Worm (Caenorhabditis elegans) whole organism, L3 larva: ENCODE measurements around the gene C50H2.13.

ENCODE experiments used
- ZK546.5 ChIP-seq: sonication (generic microtip); optimal IDR thresholded peaks from 2 replicates; lab custom pipeline; 2017; ENCODE audit warnings: missing biosample characterization, missing genetic modification characterization
- ama-1 ChIP-seq: fragments of 150-350 bp; optimal IDR thresholded peaks from 2 replicates; lab custom pipeline; 2018
- ceh-28 ChIP-seq: fragments of 150-350 bp; optimal IDR thresholded peaks from 2 replicates; lab custom pipeline; 2014; ENCODE audit warnings: missing biosample characterization, missing genetic modification reagents, missing genetic modification characterization
- ceh-82 ChIP-seq: fragments of 150-350 bp; optimal IDR thresholded peaks from 2 replicates; lab custom pipeline; 2014; ENCODE audit warnings: missing biosample characterization, missing genetic modification characterization
- ceh-9 ChIP-seq: sonication (generic microtip); optimal IDR thresholded peaks from 2 replicates; lab custom pipeline; 2018; ENCODE audit warnings: missing biosample characterization, missing genetic modification characterization
- daf-12 ChIP-seq: fragments of 150-350 bp; optimal IDR thresholded peaks from 2 replicates; lab custom pipeline; 2014; ENCODE audit warnings: missing biosample characterization, missing genetic modification reagents, missing genetic modification characterization
- egl-27 ChIP-seq: sonication (generic microtip); optimal IDR thresholded peaks from 4 replicates; lab custom pipeline; 2017; ENCODE audit warnings: missing biosample characterization, missing genetic modification reagents, missing genetic modification characterization
- elt-1 ChIP-seq: fragments of 150-350 bp; optimal IDR thresholded peaks from 2 replicates; lab custom pipeline; 2014; ENCODE audit warnings: missing biosample characterization, missing genetic modification characterization
- elt-2 ChIP-seq: sonication (generic microtip); optimal IDR thresholded peaks from 2 replicates; lab custom pipeline; 2016; ENCODE audit warnings: missing genetic modification reagents, mild to moderate bottlenecking, missing genetic modification characterization, missing compliant biosample characterization
- elt-3 ChIP-seq, 3 experiments: fragments of 150-350 bp in 1 of 3; sonication (generic microtip) in 2 of 3; optimal IDR thresholded peaks; 2 replicates in 2 of 3; 4 replicates in 1 of 3; lab custom pipeline; 2014 to 2017; ENCODE audit warnings: missing biosample characterization in 3 of 3, missing genetic modification characterization in 3 of 3
- eor-1 ChIP-seq, 2 experiments: fragments of 150-350 bp; optimal IDR thresholded peaks; 2 replicates each; lab custom pipeline; 2014 to 2018; ENCODE audit warnings: missing biosample characterization in 2 of 2, missing genetic modification characterization in 2 of 2
- fkh-10 ChIP-seq: sonication (generic microtip); optimal IDR thresholded peaks from 2 replicates; lab custom pipeline; 2017; ENCODE audit warnings: missing biosample characterization, missing genetic modification reagents, missing genetic modification characterization
- fos-1 ChIP-seq: fragments of 150-350 bp; optimal IDR thresholded peaks from 2 replicates; lab custom pipeline; 2014; ENCODE audit warnings: missing biosample characterization, missing genetic modification characterization
- hmg-11 ChIP-seq: sonication (generic microtip); optimal IDR thresholded peaks from 2 replicates; lab custom pipeline; 2016; ENCODE audit warnings: missing genetic modification characterization, missing compliant biosample characterization
- jun-1 ChIP-seq: fragments of 150-350 bp; optimal IDR thresholded peaks from 2 replicates; lab custom pipeline; 2014; ENCODE audit warnings: missing biosample characterization, missing genetic modification reagents, missing genetic modification characterization
- lin-39 ChIP-seq: fragments of 150-350 bp; optimal IDR thresholded peaks from 2 replicates; lab custom pipeline; 2018; ENCODE audit warnings: missing biosample characterization, missing genetic modification reagents, missing genetic modification characterization
- lsy-12 ChIP-seq: sonication (generic microtip); optimal IDR thresholded peaks from 2 replicates; lab custom pipeline; 2016; ENCODE audit warnings: mild to moderate bottlenecking, missing genetic modification characterization, missing compliant biosample characterization
- mml-1 ChIP-seq: fragments of 150-350 bp; sonication (generic microtip); optimal IDR thresholded peaks from 3 replicates; lab custom pipeline; 2014; ENCODE audit warnings: missing biosample characterization, missing genetic modification characterization
- nfya-1 ChIP-seq: sonication (generic microtip); optimal IDR thresholded peaks from 2 replicates; lab custom pipeline; 2017; ENCODE audit warnings: missing genetic modification characterization, mild to moderate bottlenecking, missing compliant biosample characterization, antibody characterized with exemption, moderate library complexity; ENCODE audit not compliant: insufficient read depth
- nhr-11 ChIP-seq: fragments of 150-350 bp; optimal IDR thresholded peaks from 2 replicates; lab custom pipeline; 2014; ENCODE audit warnings: missing biosample characterization, missing genetic modification characterization
- nhr-23 ChIP-seq: fragments of 150-350 bp; optimal IDR thresholded peaks from 2 replicates; lab custom pipeline; 2014; ENCODE audit warnings: missing biosample characterization, missing genetic modification reagents, missing genetic modification characterization
- nhr-237 ChIP-seq: fragments of 150-350 bp; optimal IDR thresholded peaks from 2 replicates; lab custom pipeline; 2014; ENCODE audit warnings: missing biosample characterization, missing genetic modification characterization
- nhr-25 ChIP-seq: sonication (generic microtip); optimal IDR thresholded peaks from 2 replicates; lab custom pipeline; 2017; ENCODE audit warnings: missing biosample characterization, missing genetic modification characterization
- nhr-43 ChIP-seq: sonication (generic microtip); optimal IDR thresholded peaks from 2 replicates; lab custom pipeline; 2016; ENCODE audit warnings: mild to moderate bottlenecking, missing genetic modification characterization, missing compliant biosample characterization; ENCODE audit not compliant: poor library complexity, severe bottlenecking
- nhr-67 ChIP-seq: fragments of 150-350 bp; optimal IDR thresholded peaks from 2 replicates; lab custom pipeline; 2014; ENCODE audit warnings: missing biosample characterization, missing genetic modification characterization
- pha-4 ChIP-seq: fragments of 150-350 bp; optimal IDR thresholded peaks from 2 replicates; lab custom pipeline; 2014; ENCODE audit warnings: missing biosample characterization, missing genetic modification reagents, missing genetic modification characterization
- pqm-1 ChIP-seq: fragments of 150-350 bp; optimal IDR thresholded peaks from 2 replicates; lab custom pipeline; 2017; ENCODE audit warnings: missing biosample characterization, missing genetic modification characterization, inconsistent platforms
- skn-1 ChIP-seq: fragments of 150-350 bp; optimal IDR thresholded peaks from 2 replicates; lab custom pipeline; 2014; ENCODE audit warnings: missing biosample characterization, missing genetic modification characterization
- tbx-2 ChIP-seq: sonication (generic microtip); optimal IDR thresholded peaks from 2 replicates; lab custom pipeline; 2016; ENCODE audit warnings: mild to moderate bottlenecking, missing genetic modification characterization, missing compliant biosample characterization
- unc-39 ChIP-seq: sonication (generic microtip); optimal IDR thresholded peaks from 4 replicates; lab custom pipeline; 2017; ENCODE audit warnings: missing biosample characterization, missing genetic modification characterization
- unc-62 ChIP-seq: fragments of 150-350 bp; sonication (generic microtip); optimal IDR thresholded peaks from 4 replicates; lab custom pipeline; 2014; ENCODE audit warnings: missing biosample characterization, missing genetic modification reagents, missing genetic modification characterization
- zag-1 ChIP-seq: fragments of 150-350 bp; optimal IDR thresholded peaks from 2 replicates; lab custom pipeline; 2014; ENCODE audit warnings: missing biosample characterization, missing genetic modification characterization
- ztf-11 ChIP-seq: fragments of 150-350 bp; optimal IDR thresholded peaks from 2 replicates; lab custom pipeline; 2014; ENCODE audit warnings: missing biosample characterization, missing genetic modification characterization
- ztf-4 ChIP-seq: fragments of 150-350 bp; optimal IDR thresholded peaks from 2 replicates; lab custom pipeline; 2014; ENCODE audit warnings: missing biosample characterization, missing genetic modification characterization

The C50H2.13 gene

DNA sequence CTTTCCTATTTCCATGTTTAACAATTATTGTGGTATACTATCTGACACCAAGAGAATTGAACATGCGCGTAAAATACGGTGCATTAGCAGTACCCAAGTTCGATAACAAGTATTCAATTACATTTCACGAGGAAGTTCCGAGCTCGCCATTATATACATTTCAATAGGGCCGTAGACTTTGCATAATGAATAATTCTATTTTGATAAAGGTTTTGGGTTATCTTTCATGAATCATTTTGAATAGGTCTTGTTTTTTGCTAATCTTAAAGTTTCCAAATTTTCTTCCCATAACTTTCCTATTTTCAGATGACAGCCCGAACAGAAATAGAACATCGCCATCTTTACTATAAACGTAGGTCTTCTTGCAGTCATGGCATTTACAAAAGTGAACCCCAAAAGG lies at the start of gene C50H2.13:
Gene C50H2.13, plus strand, starts transcription at position 301 of the 400 bp plus-strand sequence.
- TF ChIP-seq skn-1 (tag; lab: Kevin White, UChicago) = no peak
- TF ChIP-seq nhr-43 (tag; lab: Kevin White, UChicago) = no peak
- no peak for TF ChIP-seq ceh-28
- no peak for TF ChIP-seq elt-3 (tag; optimal IDR thresholded peaks at IDR 0.05; lab: Kevin White, UChicago)
- no peak for TF ChIP-seq ztf-4 (tag; lab: Kevin White, UChicago)
- no peak for TF ChIP-seq ztf-11 (tag; lab: Kevin White, UChicago)
- TF ChIP-seq fkh-10 (GFP tag; lab: Kevin White, UChicago) = no peak
- no peak for TF ChIP-seq ZK546.5 (tag; lab: Kevin White, UChicago)
- no peak for TF ChIP-seq nhr-237
- no peak for TF ChIP-seq ama-1
- no peak for TF ChIP-seq lin-39 (tag; lab: Kevin White, UChicago)
- no peak for TF ChIP-seq nhr-25
- TF ChIP-seq ceh-9 (tag; lab: Kevin White, UChicago) = no peak
- TF ChIP-seq nfya-1 = no peak
- TF ChIP-seq nhr-11 (tag; lab: Kevin White, UChicago) = no peak
- TF ChIP-seq zag-1 = no peak
- no peak for TF ChIP-seq fos-1 (tag; lab: Kevin White, UChicago)

DNA sequence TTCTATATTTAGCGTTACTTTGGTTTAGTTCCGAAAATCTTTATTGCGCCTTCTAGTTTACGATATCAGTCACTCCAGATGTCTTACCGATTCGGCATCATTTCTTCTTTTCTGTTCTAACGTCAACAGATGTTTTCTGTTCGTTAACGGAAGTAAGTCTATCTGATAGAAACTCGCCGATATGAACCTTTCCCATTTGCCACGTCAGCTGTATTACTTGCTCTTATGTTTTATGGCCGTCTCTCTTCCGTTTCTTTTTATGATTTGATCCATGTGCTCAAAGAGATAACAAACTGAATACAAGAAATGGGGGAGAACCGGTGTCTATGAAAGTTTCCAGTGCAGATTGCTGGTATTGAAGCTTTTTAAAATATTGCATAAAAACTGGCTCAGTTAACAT lies 46.9 kb upstream of the C50H2.13 start, which contains the start of gene srab-26:
Gene srab-26, minus strand, starts transcription at position 101 of the 400 bp plus-strand sequence.
- TF ChIP-seq pqm-1 (tag; lab: Kevin White, UChicago) = no peak
- TF ChIP-seq zag-1 = no peak
- TF ChIP-seq, all 47 proteins: peak for 0

DNA sequence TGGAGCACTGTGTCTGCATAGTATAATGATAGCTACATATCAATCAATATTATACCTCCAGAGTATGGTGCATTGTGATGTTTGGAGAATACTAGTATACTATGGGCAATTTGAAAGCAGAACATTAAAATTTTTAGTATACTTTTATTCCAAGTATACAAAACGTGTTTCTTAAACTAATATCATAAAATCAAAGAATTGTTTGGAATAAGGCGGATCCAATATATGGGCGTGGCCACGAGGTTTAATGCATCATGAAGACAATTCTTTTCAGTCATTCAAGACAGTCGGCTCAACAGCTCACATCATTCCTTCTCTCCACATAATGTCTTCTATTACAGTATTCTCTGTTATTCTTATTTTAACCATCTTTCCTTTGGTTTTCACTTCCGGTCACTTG lies 46.5 kb upstream of the C50H2.13 start, which contains the start of gene sdz-31:
Gene sdz-31, plus strand, starts transcription at position 301 of the 400 bp plus-strand sequence.
- TF ChIP-seq fkh-10 (GFP tag; lab: Kevin White, UChicago) (no peak), unc-39 (tag; lab: Kevin White, UChicago) (no peak), nhr-67 (tag; lab: Kevin White, UChicago) (no peak), mml-1 (tag; lab: Kevin White, UChicago) (no peak), lsy-12 (tag; lab: Kevin White, UChicago) (no peak), hmg-11 (no peak), jun-1 (tag; lab: Kevin White, UChicago) (no peak), ztf-11 (tag; lab: Kevin White, UChicago) (no peak), daf-12 (no peak), elt-1 (tag; lab: Kevin White, UChicago) (no peak), skn-1 (tag; lab: Kevin White, UChicago) (no peak), tbx-2 (tag; lab: Kevin White, UChicago) (no peak), elt-2 (tag; lab: Kevin White, UChicago) (no peak), fos-1 (tag; lab: Kevin White, UChicago) (no peak), eor-1 (tag; optimal IDR thresholded peaks at IDR 0.05; lab: Kevin White, UChicago) (no peak)

DNA sequence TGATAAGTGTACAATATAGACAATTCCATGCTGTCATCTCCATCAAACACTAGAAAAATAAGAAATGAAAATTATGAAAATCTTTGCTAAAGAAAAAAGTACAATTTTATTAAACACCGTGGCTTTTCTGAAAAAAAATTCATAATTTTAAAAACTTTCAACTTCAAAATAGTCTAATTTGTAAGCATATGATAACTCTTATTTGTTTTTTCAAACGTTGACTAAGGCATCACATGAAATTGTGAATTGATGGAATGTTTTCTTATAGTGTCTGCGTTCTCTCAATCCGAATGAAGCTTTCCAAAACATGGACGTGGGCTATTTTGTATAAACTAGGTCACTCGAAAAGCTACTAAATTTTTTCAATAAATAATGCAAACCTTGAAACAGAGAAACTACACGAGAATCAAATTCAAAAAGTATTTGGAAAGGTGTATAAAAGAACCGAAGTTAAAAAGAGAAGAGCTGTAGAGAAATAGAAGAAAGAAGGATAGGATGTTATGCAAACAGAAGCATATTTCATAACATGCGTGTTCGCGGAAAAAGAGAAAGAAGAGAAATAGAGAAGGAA lies 40.3 kb upstream of the C50H2.13 start, which contains the start of gene clp-9:
Gene clp-9, minus strand, starts transcription at position 51 of the 571 bp plus-strand sequence.
- TF ChIP-seq eor-1 (tag; optimal IDR thresholded peaks at IDR 0.05; lab: Kevin White, UChicago) (no peak), nhr-67 (tag; lab: Kevin White, UChicago) (no peak), nhr-23 (tag; lab: Kevin White, UChicago) (peak; percentile 39), pqm-1 (tag; lab: Kevin White, UChicago) (no peak), zag-1 (no peak), pha-4 (tag; lab: Kevin White, UChicago) (peak; percentile 40)

DNA sequence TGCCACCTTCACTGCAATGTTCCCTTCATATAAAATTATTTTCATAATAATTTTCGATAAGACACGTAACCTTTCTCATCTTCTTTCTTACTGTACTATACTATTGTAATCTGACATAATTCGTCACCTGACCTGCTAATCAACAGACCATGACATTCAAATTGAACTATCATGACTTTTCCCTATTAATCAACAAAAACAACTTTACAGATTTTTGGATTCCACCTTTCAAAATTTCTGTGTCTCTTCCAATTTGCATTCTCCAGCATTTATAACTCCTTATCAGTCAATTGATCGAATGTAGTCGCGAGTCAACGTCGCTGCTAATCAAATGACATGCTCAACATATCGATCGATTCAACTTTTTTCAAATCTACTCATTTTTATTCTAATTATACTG lies 36.7 kb upstream of the C50H2.13 start, which contains the start of gene fshr-1:
Gene fshr-1, plus strand, starts transcription at position 209 of the 400 bp plus-strand sequence.
- peak; percentile 86 for TF ChIP-seq elt-2 (tag; lab: Kevin White, UChicago)
- TF ChIP-seq skn-1 (tag; lab: Kevin White, UChicago) = peak; percentile 47
- no peak for TF ChIP-seq lin-39 (tag; lab: Kevin White, UChicago)
- TF ChIP-seq ceh-28 = peak; percentile 14
- TF ChIP-seq elt-1 (tag; lab: Kevin White, UChicago) = no peak
- peak; percentile 45 for TF ChIP-seq pha-4 (tag; lab: Kevin White, UChicago)
- TF ChIP-seq egl-27 (tag; lab: Kevin White, UChicago) = no peak
- TF ChIP-seq unc-62 (GFP tag; lab: Kevin White, UChicago) = no peak
- peak; percentile 1 for TF ChIP-seq jun-1 (tag; lab: Kevin White, UChicago)
- no peak for TF ChIP-seq ceh-82
- peak; percentile 66 for TF ChIP-seq pqm-1 (tag; lab: Kevin White, UChicago)
- no peak for TF ChIP-seq tbx-2 (tag; lab: Kevin White, UChicago)
